Fruit fly (Drosophila melanogaster): ENCODE results near the gene CG3902.

- TF ChIP-seq Mnt (GFP tag; optimal IDR thresholded peaks at IDR 0.05) (no peak), Crg-1 (GFP tag; optimal IDR thresholded peaks at IDR 0.05) (no peak), ovo (GFP tag; optimal IDR thresholded peaks at IDR 0.05) (no peak), CG11617 (GFP tag; optimal IDR thresholded peaks at IDR 0.05) (no peak), CG5204 (GFP tag; optimal IDR thresholded peaks at IDR 0.05) (no peak), kay (GFP tag; ENCODE audit: borderline replicate concordance) (no peak), CG33017 (tag; optimal IDR thresholded peaks at IDR 0.05) (no peak)
Measured at dm6 chr3L:18860467-18860866, 37.6 kb downstream of the CG3902 start.
